Worm (Caenorhabditis elegans) whole organism, young adult: ENCODE measurements around the gene pola-1.

Experiments used
- B0019.2 ChIP-seq: fragments of 200-800 bp; sonication (Bioruptor generic); conservative IDR thresholded peaks from 2 replicates; pipeline ENCODE4 v1.3.6; 2022; ENCODE audit warnings: missing genetic modification reagents, missing genetic modification characterization, missing compliant biosample characterization
- B0035.1 ChIP-seq: sonication (generic microtip); optimal IDR thresholded peaks from 2 replicates; lab custom pipeline; 2016; ENCODE audit warnings: missing genetic modification characterization, mild to moderate bottlenecking, missing compliant biosample characterization, missing genotype, missing genetic modification reagents
- B0336.3 ChIP-seq: fragments of 200-800 bp; sonication (Bioruptor generic); IDR thresholded peaks from 2 replicates; pipeline ENCODE4 v1.3.6; 2022; ENCODE audit warnings: missing genetic modification characterization, missing compliant biosample characterization
- F10E7.11 ChIP-seq: sonication (generic microtip); optimal IDR thresholded peaks from 2 replicates; lab custom pipeline; 2017; ENCODE audit warnings: mild to moderate bottlenecking, missing genetic modification characterization, moderate library complexity, missing compliant biosample characterization
- F22D6.2 ChIP-seq: sonication (generic microtip); optimal IDR thresholded peaks from 2 replicates; lab custom pipeline; 2016; ENCODE audit warnings: mild to moderate bottlenecking, missing genetic modification characterization, missing compliant biosample characterization
- F52B5.7 ChIP-seq: sonication (generic microtip); optimal IDR thresholded peaks from 2 replicates; lab custom pipeline; 2016; ENCODE audit warnings: mild to moderate bottlenecking, missing genetic modification characterization, missing compliant biosample characterization
- F55B11.4 ChIP-seq: sonication (generic microtip); optimal IDR thresholded peaks from 2 replicates; lab custom pipeline; 2016; ENCODE audit warnings: missing compliant biosample characterization, missing genetic modification characterization, borderline replicate concordance; ENCODE audit not compliant: insufficient read depth
- F57C9.4 ChIP-seq: sonication (generic microtip); optimal IDR thresholded peaks from 2 replicates; lab custom pipeline; 2017; ENCODE audit warnings: mild to moderate bottlenecking, missing genetic modification characterization, missing compliant biosample characterization
- K11D2.4 ChIP-seq: fragments of 200-800 bp; sonication (Bioruptor generic); IDR thresholded peaks from 2 replicates; pipeline ENCODE4 v1.3.6; 2022; ENCODE audit warnings: missing genetic modification reagents, missing genetic modification characterization, missing compliant biosample characterization
- Y53F4B.3 ChIP-seq: fragments of 200-800 bp; sonication (Bioruptor generic); IDR thresholded peaks from 2 replicates; pipeline ENCODE4 v1.3.6; 2022; ENCODE audit warnings: missing genetic modification reagents, missing genetic modification characterization, missing compliant biosample characterization
- Y56A3A.18 ChIP-seq: fragments of 200-800 bp; sonication (Bioruptor generic); IDR thresholded peaks from 2 replicates; pipeline ENCODE4 v1.3.6; 2022; ENCODE audit warnings: missing genetic modification reagents, missing genetic modification characterization, missing compliant biosample characterization
- aptf-3 ChIP-seq: fragments of 200-800 bp; sonication (Bioruptor generic); IDR thresholded peaks from 2 replicates; pipeline ENCODE4 v1.3.6; 2022; ENCODE audit warnings: missing genetic modification characterization, missing compliant biosample characterization
- attf-3 ChIP-seq: fragments of 200-800 bp; sonication (Bioruptor generic); conservative IDR thresholded peaks from 2 replicates; pipeline ENCODE4 v1.3.6; 2022; ENCODE audit warnings: missing genetic modification reagents, missing genetic modification characterization, missing compliant biosample characterization
- attf-5 ChIP-seq: fragments of 200-800 bp; sonication (Bioruptor generic); optimal IDR thresholded peaks from 2 replicates; lab custom pipeline; 2018; ENCODE audit warnings: mild to moderate bottlenecking, missing genetic modification characterization, missing compliant biosample characterization
- ccch-3 ChIP-seq: fragments of 200-800 bp; sonication (Bioruptor generic); optimal IDR thresholded peaks from 2 replicates; lab custom pipeline; 2018; ENCODE audit warnings: mild to moderate bottlenecking, missing genetic modification characterization, missing compliant biosample characterization
- cebp-2 ChIP-seq: fragments of 200-800 bp; sonication (Bioruptor generic); IDR thresholded peaks from 2 replicates; pipeline ENCODE4 v1.3.6; 2022; ENCODE audit warnings: missing genetic modification characterization, missing compliant biosample characterization
- ceh-27 ChIP-seq: fragments of 200-800 bp; sonication (Bioruptor generic); optimal IDR thresholded peaks from 2 replicates; lab custom pipeline; 2018; ENCODE audit warnings: mild to moderate bottlenecking, missing genetic modification characterization, moderate library complexity, missing compliant biosample characterization
- dpl-1 ChIP-seq: fragments of 150-350 bp; optimal IDR thresholded peaks from 2 replicates; lab custom pipeline; 2014; ENCODE audit warnings: missing biosample characterization, missing genetic modification reagents, missing genetic modification characterization
- efl-1 ChIP-seq: fragments of 150-350 bp; optimal IDR thresholded peaks from 2 replicates; lab custom pipeline; 2014; ENCODE audit warnings: missing biosample characterization, missing genetic modification reagents, missing genetic modification characterization
- egrh-3 ChIP-seq: fragments of 200-800 bp; sonication (Bioruptor generic); IDR thresholded peaks from 2 replicates; pipeline ENCODE4 v1.3.6; 2022; ENCODE audit warnings: missing genetic modification reagents, missing genetic modification characterization, missing compliant biosample characterization
- ekl-4 ChIP-seq: fragments of 200-800 bp; sonication (Bioruptor generic); IDR thresholded peaks from 2 replicates; pipeline ENCODE4 v1.3.6; 2022; ENCODE audit warnings: missing genetic modification reagents, missing genetic modification characterization, missing compliant biosample characterization
- fkh-3 ChIP-seq: sonication (generic microtip); optimal IDR thresholded peaks from 2 replicates; lab custom pipeline; 2016; ENCODE audit warnings: mild to moderate bottlenecking, missing genetic modification characterization, missing compliant biosample characterization
- gei-17 ChIP-seq: fragments of 200-800 bp; sonication (Bioruptor generic); optimal IDR thresholded peaks from 2 replicates; lab custom pipeline; 2018; ENCODE audit warnings: mild to moderate bottlenecking, missing genetic modification characterization, missing compliant biosample characterization
- hmg-1.2 ChIP-seq: fragments of 200-800 bp; sonication (Bioruptor generic); IDR thresholded peaks from 2 replicates; pipeline ENCODE4 v1.3.6; 2022; ENCODE audit warnings: missing genetic modification reagents, missing genetic modification characterization, missing compliant biosample characterization
- hrde-1 ChIP-seq: sonication (generic microtip); optimal IDR thresholded peaks from 2 replicates; lab custom pipeline; 2016; ENCODE audit warnings: missing genetic modification characterization, mild to moderate bottlenecking, missing compliant biosample characterization, moderate library complexity, missing genotype, missing genetic modification reagents, borderline replicate concordance
- hsf-1 ChIP-seq: fragments of 200-800 bp; sonication (Bioruptor generic); IDR thresholded peaks from 2 replicates; pipeline ENCODE4 v1.3.6; 2022; ENCODE audit warnings: missing genetic modification reagents, missing genetic modification characterization, missing compliant biosample characterization
- let-526 ChIP-seq: fragments of 200-800 bp; sonication (Bioruptor generic); IDR thresholded peaks from 2 replicates; pipeline ENCODE4 v1.3.6; 2022; ENCODE audit warnings: missing genetic modification reagents, missing genetic modification characterization, missing compliant biosample characterization
- lin-35 ChIP-seq, 3 experiments: fragments of 150-350 bp in 2 of 3; sonication (generic microtip) in 1 of 3; optimal IDR thresholded peaks; 2 replicates each; lab custom pipeline; 2014 to 2018; ENCODE audit warnings: missing biosample characterization in 3 of 3, missing genetic modification characterization in 3 of 3, missing genetic modification reagents in 3 of 3
- lin-40 ChIP-seq: sonication (generic microtip); optimal IDR thresholded peaks from 2 replicates; lab custom pipeline; 2016; ENCODE audit warnings: missing genetic modification characterization, mild to moderate bottlenecking, missing compliant biosample characterization, missing genotype, missing genetic modification reagents
- lsy-27 ChIP-seq: sonication (generic microtip); optimal IDR thresholded peaks from 2 replicates; lab custom pipeline; 2017; ENCODE audit warnings: missing genetic modification characterization, mild to moderate bottlenecking, missing compliant biosample characterization, antibody characterized with exemption, missing genotype, borderline replicate concordance; ENCODE audit not compliant: insufficient read depth
- madf-10 ChIP-seq: sonication (generic microtip); optimal IDR thresholded peaks from 2 replicates; lab custom pipeline; 2016; ENCODE audit warnings: mild to moderate bottlenecking, missing genetic modification characterization, missing compliant biosample characterization
- madf-3 ChIP-seq: fragments of 200-800 bp; sonication (Bioruptor generic); IDR thresholded peaks from 2 replicates; pipeline ENCODE4 v1.3.6; 2022; ENCODE audit warnings: missing genetic modification reagents, missing genetic modification characterization, missing compliant biosample characterization
- madf-6 ChIP-seq: fragments of 200-800 bp; sonication (Bioruptor generic); IDR thresholded peaks from 2 replicates; pipeline ENCODE4 v1.3.6; 2022; ENCODE audit warnings: missing genetic modification reagents, missing genetic modification characterization, missing compliant biosample characterization
- mel-28 ChIP-seq: sonication (generic microtip); optimal IDR thresholded peaks from 2 replicates; lab custom pipeline; 2016; ENCODE audit warnings: borderline replicate concordance, mild to moderate bottlenecking, missing genetic modification characterization, missing compliant biosample characterization
- nhr-179 ChIP-seq: sonication (generic microtip); optimal IDR thresholded peaks from 2 replicates; lab custom pipeline; 2016; ENCODE audit warnings: mild to moderate bottlenecking, missing genetic modification characterization, missing compliant biosample characterization
- nhr-27 ChIP-seq: fragments of 200-800 bp; sonication (Bioruptor generic); optimal IDR thresholded peaks from 2 replicates; lab custom pipeline; 2018; ENCODE audit warnings: mild to moderate bottlenecking, missing genetic modification characterization, moderate library complexity, missing compliant biosample characterization
- nhr-90 ChIP-seq: sonication (generic microtip); optimal IDR thresholded peaks from 2 replicates; lab custom pipeline; 2016; ENCODE audit warnings: missing genotype, mild to moderate bottlenecking, missing genetic modification characterization, missing compliant biosample characterization
- pbrm-1 ChIP-seq: fragments of 200-800 bp; sonication (Bioruptor generic); IDR thresholded peaks from 2 replicates; pipeline ENCODE4 v1.3.6; 2022; ENCODE audit warnings: missing genetic modification reagents, missing genetic modification characterization, missing compliant biosample characterization
- rcor-1 ChIP-seq: fragments of 200-800 bp; sonication (Bioruptor generic); IDR thresholded peaks from 2 replicates; pipeline ENCODE4 v1.3.6; 2022; ENCODE audit warnings: missing genetic modification reagents, missing genetic modification characterization, missing compliant biosample characterization
- rec-8 ChIP-seq, 2 experiments: sonication (generic microtip); optimal IDR thresholded peaks; 2 replicates each; lab custom pipeline; 2016; ENCODE audit warnings: mild to moderate bottlenecking in 2 of 2, missing genetic modification characterization in 2 of 2, missing genetic modification reagents in 2 of 2, missing genotype in 2 of 2, missing biosample characterization in 1 of 2, missing compliant biosample characterization in 1 of 2, moderate library complexity in 1 of 2
- snpc-1.1 ChIP-seq: sonication (generic microtip); optimal IDR thresholded peaks from 2 replicates; lab custom pipeline; 2017; ENCODE audit warnings: missing genetic modification characterization, mild to moderate bottlenecking, missing compliant biosample characterization, antibody characterized with exemption, moderate library complexity, missing genotype, missing genetic modification reagents; ENCODE audit not compliant: insufficient read depth
- tbx-9 ChIP-seq: sonication (generic microtip); optimal IDR thresholded peaks from 2 replicates; lab custom pipeline; 2016; ENCODE audit warnings: borderline replicate concordance, missing genetic modification characterization, inconsistent platforms, missing compliant biosample characterization
- zfh-2 ChIP-seq: fragments of 200-800 bp; sonication (Bioruptor generic); conservative IDR thresholded peaks from 2 replicates; pipeline ENCODE4 v1.3.6; 2022; ENCODE audit warnings: missing genetic modification reagents, missing genetic modification characterization, missing compliant biosample characterization
- ztf-18 ChIP-seq: sonication (generic microtip); optimal IDR thresholded peaks from 2 replicates; lab custom pipeline; 2016; ENCODE audit warnings: missing genotype, mild to moderate bottlenecking, missing genetic modification characterization, missing compliant biosample characterization
- ztf-22 ChIP-seq: fragments of 200-800 bp; sonication (Bioruptor generic); optimal IDR thresholded peaks from 2 replicates; lab custom pipeline; 2018; ENCODE audit warnings: mild to moderate bottlenecking, missing genetic modification characterization, moderate library complexity, missing compliant biosample characterization
- ztf-25 ChIP-seq: fragments of 200-800 bp; sonication (Bioruptor generic); IDR thresholded peaks from 2 replicates; pipeline ENCODE4 v1.3.6; 2022; ENCODE audit warnings: missing genetic modification reagents, missing genetic modification characterization, missing compliant biosample characterization
- ztf-6 ChIP-seq: fragments of 200-800 bp; sonication (Bioruptor generic); IDR thresholded peaks from 2 replicates; pipeline ENCODE4 v1.3.6; 2022; ENCODE audit warnings: missing genetic modification reagents, missing genetic modification characterization, missing compliant biosample characterization

pola-1 gene

DNA sequence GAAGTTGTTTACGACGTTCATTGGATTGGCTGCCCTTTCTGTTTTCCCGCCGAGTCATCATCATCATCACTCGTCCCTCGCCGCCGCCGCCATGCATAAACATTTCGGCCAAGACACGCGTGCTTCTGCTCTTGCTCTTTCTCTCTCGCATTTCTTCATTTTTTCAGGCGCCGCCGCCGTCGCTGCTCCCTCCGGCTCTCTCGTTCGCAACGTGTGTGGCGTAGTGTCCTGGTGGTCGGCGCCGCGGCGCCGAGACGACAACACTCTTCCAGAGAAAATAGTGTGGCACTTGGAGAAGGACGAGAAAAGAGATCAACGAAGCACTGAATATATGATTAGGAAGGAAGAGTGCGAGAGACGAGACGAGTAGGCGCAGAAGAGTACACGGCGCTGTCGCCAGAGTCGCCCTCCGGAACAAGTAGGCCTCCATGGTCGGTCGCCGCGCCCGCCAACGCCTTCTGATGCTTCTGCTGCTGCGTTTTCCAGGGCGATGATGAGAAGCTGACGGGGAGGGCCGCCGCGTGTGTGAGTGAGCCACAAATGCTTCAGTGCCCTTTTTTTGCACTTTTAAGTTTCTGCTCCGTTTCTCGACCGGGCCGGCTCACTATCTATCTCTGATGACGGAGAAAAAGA is 43.4 kb downstream of the pola-1 start (continued):
- TF ChIP-seq ztf-22 (GFP tag; lab: Kevin White, UChicago) (no peak), zfh-2 (GFP tag; lab: Robert Waterston, UW) (peak; percentile 95), B0019.2 (no peak), mel-28 (no peak), snpc-1.1 (no peak), cebp-2 (GFP tag; lab: Robert Waterston, UW) (peak; percentile 66; the same call in 1 of the 2 replicates), rcor-1 (GFP tag; lab: Robert Waterston, UW) (no peak), madf-6 (GFP tag; lab: Robert Waterston, UW) (no peak), lsy-27 (no peak), Y56A3A.18 (no peak), madf-10 (peak; percentile 75), lin-40 (tag; lab: Kevin White, UChicago) (peak; percentile 11), efl-1 (GFP tag; lab: Kevin White, UChicago) (no peak), attf-5 (peak; percentile 30), dpl-1 (GFP tag; lab: Kevin White, UChicago) (no peak), madf-3 (GFP tag; lab: Robert Waterston, UW) (no peak), nhr-90 (tag; lab: Kevin White, UChicago) (no peak), hrde-1 (tag; lab: Kevin White, UChicago) (no peak), ztf-18 (tag; lab: Kevin White, UChicago) (peak; percentile 28), attf-3 (GFP tag; lab: Robert Waterston, UW) (no peak), K11D2.4 (GFP tag; lab: Robert Waterston, UW) (no peak), Y53F4B.3 (GFP tag; lab: Robert Waterston, UW) (no peak), nhr-27 (tag; lab: Kevin White, UChicago) (peak; percentile 38), B0336.3 (GFP tag; lab: Robert Waterston, UW) (0 out of 2 replicates have a peak, but pooled peaks have one; percentile 15), ceh-27 (GFP tag; lab: Kevin White, UChicago) (peak; percentile 54), aptf-3 (GFP tag; lab: Robert Waterston, UW) (no peak), F52B5.7 (tag; lab: Kevin White, UChicago) (no peak), lin-35 (GFP tag; optimal IDR thresholded peaks at IDR 0.05; lab: Kevin White, UChicago) (no peak), F57C9.4 (tag; lab: Kevin White, UChicago) (no peak), let-526 (GFP tag; lab: Robert Waterston, UW) (no peak), fkh-3 (tag; lab: Kevin White, UChicago) (no peak), egrh-3 (peak; percentile 77), F22D6.2 (no peak), ztf-6 (GFP tag; lab: Robert Waterston, UW) (no peak), ccch-3 (GFP tag; lab: Kevin White, UChicago) (no peak), hmg-1.2 (GFP tag; lab: Robert Waterston, UW) (peak; percentile 17; the same call in 1 of the 2 replicates), ztf-25 (GFP tag; lab: Robert Waterston, UW) (no peak), rec-8 (tag; optimal IDR thresholded peaks at IDR 0.05; lab: Kevin White, UChicago) (no peak), F10E7.11 (no peak), hsf-1 (GFP tag; lab: Robert Waterston, UW) (no peak), tbx-9 (tag; lab: Kevin White, UChicago) (no peak), pbrm-1 (GFP tag; lab: Robert Waterston, UW) (no peak), gei-17 (GFP tag; lab: Kevin White, UChicago) (no peak), nhr-179 (tag; lab: Kevin White, UChicago) (no peak), B0035.1 (no peak), F55B11.4 (tag; lab: Kevin White, UChicago) (no peak), ekl-4 (GFP tag; lab: Robert Waterston, UW) (0 out of 2 replicates have a peak, but pooled peaks have one; percentile 39)
